Worm (Caenorhabditis elegans) whole organism, L3 larva: Measurements from ENCODE around the gene F10D2.8.

ENCODE experiments used
- ZK546.5 ChIP-seq: sonication (generic microtip); optimal IDR thresholded peaks from 2 replicates; lab custom pipeline; 2017; ENCODE audit warnings: missing biosample characterization, missing genetic modification characterization
- aly-2 ChIP-seq: fragments of 150-350 bp; optimal IDR thresholded peaks from 2 replicates; lab custom pipeline; 2014; ENCODE audit warnings: missing biosample characterization, missing genetic modification characterization
- ama-1 ChIP-seq: fragments of 150-350 bp; optimal IDR thresholded peaks from 2 replicates; lab custom pipeline; 2018
- ceh-16 ChIP-seq: sonication (generic microtip); optimal IDR thresholded peaks from 2 replicates; lab custom pipeline; 2017; ENCODE audit warnings: missing biosample characterization, missing genetic modification characterization
- ceh-28 ChIP-seq: fragments of 150-350 bp; optimal IDR thresholded peaks from 2 replicates; lab custom pipeline; 2014; ENCODE audit warnings: missing biosample characterization, missing genetic modification reagents, missing genetic modification characterization
- ceh-82 ChIP-seq: fragments of 150-350 bp; optimal IDR thresholded peaks from 2 replicates; lab custom pipeline; 2014; ENCODE audit warnings: missing biosample characterization, missing genetic modification characterization
- ceh-9 ChIP-seq: sonication (generic microtip); optimal IDR thresholded peaks from 2 replicates; lab custom pipeline; 2018; ENCODE audit warnings: missing biosample characterization, missing genetic modification characterization
- daf-12 ChIP-seq: fragments of 150-350 bp; optimal IDR thresholded peaks from 2 replicates; lab custom pipeline; 2014; ENCODE audit warnings: missing biosample characterization, missing genetic modification reagents, missing genetic modification characterization
- egl-27 ChIP-seq: sonication (generic microtip); optimal IDR thresholded peaks from 4 replicates; lab custom pipeline; 2017; ENCODE audit warnings: missing biosample characterization, missing genetic modification reagents, missing genetic modification characterization
- elt-1 ChIP-seq: fragments of 150-350 bp; optimal IDR thresholded peaks from 2 replicates; lab custom pipeline; 2014; ENCODE audit warnings: missing biosample characterization, missing genetic modification characterization
- elt-2 ChIP-seq: sonication (generic microtip); optimal IDR thresholded peaks from 2 replicates; lab custom pipeline; 2016; ENCODE audit warnings: missing genetic modification reagents, mild to moderate bottlenecking, missing genetic modification characterization, missing compliant biosample characterization
- elt-3 ChIP-seq, 3 experiments: fragments of 150-350 bp in 1 of 3; sonication (generic microtip) in 2 of 3; optimal IDR thresholded peaks; 2 replicates in 2 of 3; 4 replicates in 1 of 3; lab custom pipeline; 2014 to 2017; ENCODE audit warnings: missing biosample characterization in 3 of 3, missing genetic modification characterization in 3 of 3
- fkh-2 ChIP-seq: fragments of 150-350 bp; optimal IDR thresholded peaks from 2 replicates; lab custom pipeline; 2014; ENCODE audit warnings: missing biosample characterization, missing genetic modification reagents, missing genetic modification characterization
- fos-1 ChIP-seq: fragments of 150-350 bp; optimal IDR thresholded peaks from 2 replicates; lab custom pipeline; 2014; ENCODE audit warnings: missing biosample characterization, missing genetic modification characterization
- hmg-11 ChIP-seq: sonication (generic microtip); optimal IDR thresholded peaks from 2 replicates; lab custom pipeline; 2016; ENCODE audit warnings: missing genetic modification characterization, missing compliant biosample characterization
- jun-1 ChIP-seq: fragments of 150-350 bp; optimal IDR thresholded peaks from 2 replicates; lab custom pipeline; 2014; ENCODE audit warnings: missing biosample characterization, missing genetic modification reagents, missing genetic modification characterization
- lin-15B ChIP-seq: fragments of 150-350 bp; optimal IDR thresholded peaks from 2 replicates; lab custom pipeline; 2014; ENCODE audit warnings: missing biosample characterization, missing genetic modification characterization
- lin-39 ChIP-seq: fragments of 150-350 bp; optimal IDR thresholded peaks from 2 replicates; lab custom pipeline; 2018; ENCODE audit warnings: missing biosample characterization, missing genetic modification reagents, missing genetic modification characterization
- lsy-12 ChIP-seq: sonication (generic microtip); optimal IDR thresholded peaks from 2 replicates; lab custom pipeline; 2016; ENCODE audit warnings: mild to moderate bottlenecking, missing genetic modification characterization, missing compliant biosample characterization
- mdl-1 ChIP-seq: fragments of 150-350 bp; optimal IDR thresholded peaks from 2 replicates; lab custom pipeline; 2014; ENCODE audit warnings: missing biosample characterization, missing genetic modification characterization
- mml-1 ChIP-seq: fragments of 150-350 bp; sonication (generic microtip); optimal IDR thresholded peaks from 3 replicates; lab custom pipeline; 2014; ENCODE audit warnings: missing biosample characterization, missing genetic modification characterization
- nfya-1 ChIP-seq: sonication (generic microtip); optimal IDR thresholded peaks from 2 replicates; lab custom pipeline; 2017; ENCODE audit warnings: missing genetic modification characterization, mild to moderate bottlenecking, missing compliant biosample characterization, antibody characterized with exemption, moderate library complexity; ENCODE audit not compliant: insufficient read depth
- nhr-11 ChIP-seq: fragments of 150-350 bp; optimal IDR thresholded peaks from 2 replicates; lab custom pipeline; 2014; ENCODE audit warnings: missing biosample characterization, missing genetic modification characterization
- nhr-12 ChIP-seq: fragments of 150-350 bp; optimal IDR thresholded peaks from 2 replicates; lab custom pipeline; 2014; ENCODE audit warnings: missing biosample characterization, missing genetic modification characterization
- nhr-23 ChIP-seq: fragments of 150-350 bp; optimal IDR thresholded peaks from 2 replicates; lab custom pipeline; 2014; ENCODE audit warnings: missing biosample characterization, missing genetic modification reagents, missing genetic modification characterization
- nhr-237 ChIP-seq: fragments of 150-350 bp; optimal IDR thresholded peaks from 2 replicates; lab custom pipeline; 2014; ENCODE audit warnings: missing biosample characterization, missing genetic modification characterization
- nhr-28 ChIP-seq: fragments of 150-350 bp; optimal IDR thresholded peaks from 2 replicates; lab custom pipeline; 2014; ENCODE audit warnings: missing biosample characterization, missing genetic modification characterization
- nhr-43 ChIP-seq: sonication (generic microtip); optimal IDR thresholded peaks from 2 replicates; lab custom pipeline; 2016; ENCODE audit warnings: mild to moderate bottlenecking, missing genetic modification characterization, missing compliant biosample characterization; ENCODE audit not compliant: poor library complexity, severe bottlenecking
- nhr-76 ChIP-seq: fragments of 150-350 bp; sonication (generic microtip); optimal IDR thresholded peaks from 5 replicates; lab custom pipeline; 2014; ENCODE audit warnings: missing biosample characterization, missing genetic modification characterization
- pha-4 ChIP-seq: fragments of 150-350 bp; optimal IDR thresholded peaks from 2 replicates; lab custom pipeline; 2014; ENCODE audit warnings: missing biosample characterization, missing genetic modification reagents, missing genetic modification characterization
- sea-2 ChIP-seq: fragments of 150-350 bp; sonication (generic microtip); optimal IDR thresholded peaks from 4 replicates; lab custom pipeline; 2014; ENCODE audit warnings: missing biosample characterization, missing genetic modification reagents, missing genetic modification characterization
- skn-1 ChIP-seq: fragments of 150-350 bp; optimal IDR thresholded peaks from 2 replicates; lab custom pipeline; 2014; ENCODE audit warnings: missing biosample characterization, missing genetic modification characterization
- snpc-4 ChIP-seq: fragments of 150-350 bp; optimal IDR thresholded peaks from 2 replicates; lab custom pipeline; 2014; ENCODE audit warnings: missing biosample characterization, missing genetic modification characterization
- tbx-2 ChIP-seq: sonication (generic microtip); optimal IDR thresholded peaks from 2 replicates; lab custom pipeline; 2016; ENCODE audit warnings: mild to moderate bottlenecking, missing genetic modification characterization, missing compliant biosample characterization
- unc-39 ChIP-seq: sonication (generic microtip); optimal IDR thresholded peaks from 4 replicates; lab custom pipeline; 2017; ENCODE audit warnings: missing biosample characterization, missing genetic modification characterization
- zag-1 ChIP-seq: fragments of 150-350 bp; optimal IDR thresholded peaks from 2 replicates; lab custom pipeline; 2014; ENCODE audit warnings: missing biosample characterization, missing genetic modification characterization

Gene F10D2.8

ce11 chrV:7136859-7137258 is 13.7 kb downstream of the F10D2.8 start:
- no peak for TF ChIP-seq sea-2 (GFP tag; lab: Kevin White, UChicago)
- TF ChIP-seq elt-2 (tag; lab: Kevin White, UChicago) = no peak
- no peak for TF ChIP-seq pha-4 (tag; lab: Kevin White, UChicago)
- no peak for TF ChIP-seq ceh-9 (tag; lab: Kevin White, UChicago)
- TF ChIP-seq mdl-1 (tag; lab: Kevin White, UChicago) = no peak
- TF ChIP-seq lsy-12 (tag; lab: Kevin White, UChicago) = no peak
- no peak for TF ChIP-seq nhr-76
- TF ChIP-seq jun-1 (tag; lab: Kevin White, UChicago) = no peak
- no peak for TF ChIP-seq mml-1 (tag; lab: Kevin White, UChicago)
- no peak for TF ChIP-seq fkh-2 (tag; lab: Kevin White, UChicago)
- no peak for TF ChIP-seq aly-2 (tag; lab: Kevin White, UChicago)
- TF ChIP-seq nhr-12 (tag; lab: Kevin White, UChicago) = no peak
- TF ChIP-seq nhr-43 (tag; lab: Kevin White, UChicago) = no peak
- no peak for TF ChIP-seq nhr-237 (tag; lab: Kevin White, UChicago)
- TF ChIP-seq nhr-28 = no peak
- no peak for TF ChIP-seq unc-39 (tag; lab: Kevin White, UChicago)
- TF ChIP-seq ceh-16 (tag; lab: Kevin White, UChicago) = no peak
- no peak for TF ChIP-seq nhr-23 (tag; lab: Kevin White, UChicago)

- no peak for TF ChIP-seq fkh-2 (tag; lab: Kevin White, UChicago)
- no peak for TF ChIP-seq aly-2 (tag; lab: Kevin White, UChicago)
- no peak for TF ChIP-seq pha-4 (tag; lab: Kevin White, UChicago)
- no peak for TF ChIP-seq mml-1 (tag; lab: Kevin White, UChicago)
- no peak for TF ChIP-seq unc-39 (tag; lab: Kevin White, UChicago)
- no peak for TF ChIP-seq ZK546.5 (tag; lab: Kevin White, UChicago)
- no peak for TF ChIP-seq skn-1 (tag; lab: Kevin White, UChicago)
- TF ChIP-seq, all 47 proteins: peak for 0
Measured at ce11 chrV:7133963-7134362, 16.6 kb downstream of the F10D2.8 start, which contains the start of gene F10D2.16. Gene F10D2.16, plus strand, starts transcription at chrV:7134263.

- TF ChIP-seq ceh-82 (tag; lab: Kevin White, UChicago) = no peak
- no peak for TF ChIP-seq ZK546.5 (tag; lab: Kevin White, UChicago)
- TF ChIP-seq ceh-28 (tag; lab: Kevin White, UChicago) = no peak
- no peak for TF ChIP-seq fos-1
- TF ChIP-seq hmg-11 = no peak
- TF ChIP-seq nhr-76 = no peak
- no peak for TF ChIP-seq nhr-12 (tag; lab: Kevin White, UChicago)
- no peak for TF ChIP-seq snpc-4
- no peak for TF ChIP-seq elt-3 (tag; optimal IDR thresholded peaks at IDR 0.05; lab: Kevin White, UChicago)
- no peak for TF ChIP-seq zag-1 (tag; lab: Kevin White, UChicago)
- TF ChIP-seq daf-12 (tag; lab: Kevin White, UChicago) = no peak
- TF ChIP-seq tbx-2 (tag; lab: Kevin White, UChicago) = no peak
- no peak for TF ChIP-seq elt-1
- TF ChIP-seq mdl-1 (tag; lab: Kevin White, UChicago) = no peak
Measured at ce11 chrV:7132248-7132647, 18.3 kb downstream of the F10D2.8 start, which contains the start of gene sre-10. Gene sre-10, plus strand, starts transcription at chrV:7132548.

- no peak for TF ChIP-seq lin-39
- no peak for TF ChIP-seq egl-27 (tag; lab: Kevin White, UChicago)
- TF ChIP-seq nhr-23 (tag; lab: Kevin White, UChicago) = no peak
- no peak for TF ChIP-seq ama-1 (lab: Kevin White, UChicago)
- no peak for TF ChIP-seq elt-2 (tag; lab: Kevin White, UChicago)
- no peak for TF ChIP-seq sea-2 (GFP tag; lab: Kevin White, UChicago)
- TF ChIP-seq ceh-28 (tag; lab: Kevin White, UChicago) = no peak
- no peak for TF ChIP-seq aly-2 (tag; lab: Kevin White, UChicago)
- TF ChIP-seq skn-1 (tag; lab: Kevin White, UChicago) = no peak
- TF ChIP-seq ZK546.5 (tag; lab: Kevin White, UChicago) = no peak
- no peak for TF ChIP-seq fkh-2 (tag; lab: Kevin White, UChicago)
- TF ChIP-seq mdl-1 (tag; lab: Kevin White, UChicago) = no peak
Measured at ce11 chrV:7130974-7131373, 19.5 kb downstream of the F10D2.8 start, which contains the start of gene srx-36. Gene srx-36, minus strand, starts transcription at chrV:7131074.

ce11 chrV:7129460-7129859 is 21.1 kb downstream of the F10D2.8 start, which contains the start of gene T01C4.8:
Gene T01C4.8, minus strand, starts transcription at chrV:7129560.
- TF ChIP-seq lin-15B (tag; lab: Kevin White, UChicago) = no peak
- no peak for TF ChIP-seq hmg-11
- TF ChIP-seq snpc-4 = no peak
- TF ChIP-seq aly-2 (tag; lab: Kevin White, UChicago) = no peak
- TF ChIP-seq fkh-2 (tag; lab: Kevin White, UChicago) = no peak
- TF ChIP-seq ama-1 (lab: Kevin White, UChicago) = no peak
- TF ChIP-seq skn-1 (tag; lab: Kevin White, UChicago) = no peak
- no peak for TF ChIP-seq elt-3 (tag; optimal IDR thresholded peaks at IDR 0.05; lab: Kevin White, UChicago)
- TF ChIP-seq daf-12 (tag; lab: Kevin White, UChicago) = no peak
- TF ChIP-seq ceh-9 (tag; lab: Kevin White, UChicago) = no peak
- TF ChIP-seq lin-39 = no peak
- TF ChIP-seq zag-1 (tag; lab: Kevin White, UChicago) = no peak
- no peak for TF ChIP-seq nhr-11
- no peak for TF ChIP-seq nfya-1 (tag; lab: Kevin White, UChicago)
- no peak for TF ChIP-seq unc-39 (tag; lab: Kevin White, UChicago)
- TF ChIP-seq, all 47 proteins: peak for 0
